Fruit fly (Drosophila melanogaster) whole organism, pupa: ENCODE results near the gene BicD.

Experiments
- CG14655 ChIP-seq: fragments of 200-800 bp; sonication (Bioruptor generic); optimal IDR thresholded peaks from 3 replicates; lab custom pipeline; 2017; ENCODE audit warnings: mild to moderate bottlenecking, missing biosample characterization, missing genetic modification reagents, missing genetic modification characterization
- CG15710 ChIP-seq: fragments of 200-800 bp; sonication (Bioruptor generic); optimal IDR thresholded peaks from 2 replicates; lab custom pipeline; 2018; ENCODE audit warnings: missing biosample characterization, mild to moderate bottlenecking, missing genetic modification characterization, moderate library complexity
- CG17806 ChIP-seq: fragments of 200-800 bp; sonication (Bioruptor generic); optimal IDR thresholded peaks from 2 replicates; lab custom pipeline; 2018; ENCODE audit warnings: missing biosample characterization, mild to moderate bottlenecking, missing genetic modification characterization, moderate library complexity
- EcR ChIP-seq: fragments of 200-800 bp; sonication (Bioruptor generic); optimal IDR thresholded peaks from 3 replicates; lab custom pipeline; 2019; ENCODE audit warnings: missing biosample characterization, missing genetic modification characterization, mild to moderate bottlenecking, moderate library complexity, missing genetic modification reagents

DNA sequence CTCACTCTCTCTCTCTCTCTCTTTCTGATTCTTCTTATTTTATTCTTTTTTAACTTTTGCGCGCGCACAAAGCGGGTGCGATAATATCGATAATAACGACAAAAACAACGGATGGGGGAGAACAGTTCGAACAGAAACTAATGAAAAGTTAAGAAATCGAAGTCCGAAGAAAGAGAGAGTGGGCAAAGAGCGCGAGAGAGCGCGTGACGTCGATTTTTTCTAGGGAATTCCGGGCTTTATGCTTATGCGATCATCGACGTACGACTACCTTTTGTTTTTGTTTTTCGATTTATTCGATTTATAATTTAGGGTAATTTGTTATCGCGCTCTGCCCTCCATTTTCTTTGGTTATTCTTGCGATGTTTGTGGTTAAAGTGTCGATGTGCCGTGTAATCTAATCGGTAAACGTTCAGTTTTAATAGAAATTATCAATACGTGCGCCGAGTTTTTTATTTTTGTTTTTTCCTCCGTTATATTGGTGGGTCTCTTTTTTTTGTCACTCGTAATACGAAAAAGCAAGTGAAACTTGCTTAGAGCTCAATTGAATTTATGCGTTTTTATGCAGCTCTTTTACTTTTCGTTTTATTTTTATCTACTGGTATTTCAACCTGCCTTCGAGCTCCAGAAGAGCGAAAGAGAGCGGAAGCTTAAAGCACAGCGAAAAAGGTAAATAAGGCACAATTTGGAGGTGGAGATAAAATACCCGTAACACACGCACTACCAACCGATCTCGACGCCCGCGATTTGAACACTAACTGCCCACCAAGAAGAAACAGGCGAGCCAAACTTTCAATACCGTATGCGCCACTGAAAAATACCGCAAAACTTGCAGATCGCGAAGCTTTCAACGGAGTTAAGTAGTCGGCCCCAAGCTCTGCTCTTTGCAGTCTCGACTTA, 23.2 kb downstream of the BicD start, which contains the start of gene dl:
- TF ChIP-seq CG17806 (tag; lab: Kevin White, UChicago): peak; percentile 7
- TF ChIP-seq EcR: peak; percentile 22
- peak; percentile 27 for TF ChIP-seq CG15710
- TF ChIP-seq CG14655 (GFP tag; lab: Kevin White, UChicago): peak; percentile 69
